Fruit fly (Drosophila melanogaster) whole organism, prepupa: ENCODE measurements around the gene RpS10a.

ENCODE experiments used
- CG10631 ChIP-seq: fragments of 200-800 bp; sonication (Bioruptor generic); optimal IDR thresholded peaks from 2 replicates; lab custom pipeline; 2016; ENCODE audit warnings: missing biosample characterization, missing genetic modification characterization
- CG10669 ChIP-seq: fragments of 200-800 bp; sonication (Bioruptor generic); optimal IDR thresholded peaks from 3 replicates; lab custom pipeline; 2018; ENCODE audit warnings: missing biosample characterization, mild to moderate bottlenecking, missing genetic modification characterization, moderate library complexity
- CG1621 ChIP-seq: fragments of 200-800 bp; sonication (Bioruptor generic); optimal IDR thresholded peaks from 3 replicates; lab custom pipeline; 2018; ENCODE audit warnings: missing biosample characterization, mild to moderate bottlenecking, missing genetic modification characterization
- CG16779 ChIP-seq: fragments of 200-800 bp; sonication (Bioruptor generic); optimal IDR thresholded peaks from 3 replicates; lab custom pipeline; 2017; ENCODE audit warnings: missing biosample characterization, mild to moderate bottlenecking, missing genetic modification characterization
- CG31627 ChIP-seq: fragments of 200-800 bp; sonication (Bioruptor generic); optimal IDR thresholded peaks from 3 replicates; lab custom pipeline; 2016; ENCODE audit warnings: missing biosample characterization, missing genetic modification characterization
- CG32006 ChIP-seq: fragments of 200-800 bp; sonication (Bioruptor generic); optimal IDR thresholded peaks from 3 replicates; lab custom pipeline; 2017; ENCODE audit warnings: missing biosample characterization, mild to moderate bottlenecking, missing genetic modification characterization
- CG34406 ChIP-seq: fragments of 200-800 bp; sonication (Bioruptor generic); optimal IDR thresholded peaks from 3 replicates; lab custom pipeline; 2016; ENCODE audit warnings: missing biosample characterization, missing genetic modification characterization
- CG3919 ChIP-seq: fragments of 200-800 bp; sonication (Bioruptor generic); optimal IDR thresholded peaks from 3 replicates; lab custom pipeline; 2016; ENCODE audit warnings: missing biosample characterization, missing genetic modification characterization
- CG6163 ChIP-seq: fragments of 200-800 bp; sonication (Bioruptor generic); IDR thresholded peaks from 3 replicates; pipeline ENCODE4 v1.3.6; 2022; ENCODE audit warnings: missing biosample characterization, missing genetic modification characterization
- CG6276 ChIP-seq: fragments of 200-800 bp; sonication (Bioruptor generic); optimal IDR thresholded peaks from 2 replicates; lab custom pipeline; 2017; ENCODE audit warnings: missing biosample characterization, mild to moderate bottlenecking, missing genetic modification characterization
- CG6792 ChIP-seq: fragments of 200-800 bp; sonication (Bioruptor generic); optimal IDR thresholded peaks from 3 replicates; lab custom pipeline; 2016; ENCODE audit warnings: missing biosample characterization, missing genetic modification characterization
- CG6808 ChIP-seq: fragments of 200-800 bp; sonication (Bioruptor generic); optimal IDR thresholded peaks from 3 replicates; lab custom pipeline; 2017; ENCODE audit warnings: missing biosample characterization, missing genetic modification characterization, mild to moderate bottlenecking, moderate library complexity, missing genetic modification reagents
- CG8319 ChIP-seq: fragments of 200-800 bp; sonication (Bioruptor generic); optimal IDR thresholded peaks from 3 replicates; lab custom pipeline; 2016; ENCODE audit warnings: missing biosample characterization, missing genetic modification characterization
- CG8632 ChIP-seq: fragments of 200-800 bp; sonication (Bioruptor generic); optimal IDR thresholded peaks from 3 replicates; lab custom pipeline; 2016; ENCODE audit warnings: missing biosample characterization, missing genetic modification characterization
- Eip75B ChIP-seq: fragments of 200-800 bp; sonication (Bioruptor generic); optimal IDR thresholded peaks from 3 replicates; lab custom pipeline; 2016; ENCODE audit warnings: missing biosample characterization, missing genetic modification characterization
- Eip78C ChIP-seq: fragments of 200-800 bp; sonication (Bioruptor generic); peaks from one replicate; lab custom pipeline; 2016; ENCODE audit warnings: missing biosample characterization, missing genetic modification characterization
- Eip93F ChIP-seq: fragments of 200-800 bp; sonication (Bioruptor generic); optimal IDR thresholded peaks from 2 replicates; lab custom pipeline; 2016; ENCODE audit warnings: missing biosample characterization, mild to moderate bottlenecking, missing genetic modification characterization
- Ets21C ChIP-seq: fragments of 200-800 bp; sonication (Bioruptor generic); optimal IDR thresholded peaks from 3 replicates; lab custom pipeline; 2016; ENCODE audit warnings: missing biosample characterization, missing genetic modification characterization
- Ets96B ChIP-seq: fragments of 200-800 bp; optimal IDR thresholded peaks from 2 replicates; lab custom pipeline; 2019; ENCODE audit warnings: missing biosample characterization, mild to moderate bottlenecking, missing genetic modification characterization, moderate library complexity
- Hr38 ChIP-seq: sonication (Bioruptor generic); optimal IDR thresholded peaks from 2 replicates; lab custom pipeline; 2016; ENCODE audit warnings: missing biosample characterization, missing genetic modification characterization
- Lpt ChIP-seq: fragments of 200-800 bp; sonication (Bioruptor generic); optimal IDR thresholded peaks from 3 replicates; lab custom pipeline; 2016; ENCODE audit warnings: missing biosample characterization, missing genetic modification characterization
- Met ChIP-seq: fragments of 200-800 bp; sonication (Bioruptor generic); optimal IDR thresholded peaks from 3 replicates; lab custom pipeline; 2016; ENCODE audit warnings: missing biosample characterization, missing genetic modification characterization
- OdsH ChIP-seq: fragments of 200-800 bp; sonication (Bioruptor generic); optimal IDR thresholded peaks from 3 replicates; lab custom pipeline; 2016; ENCODE audit warnings: missing biosample characterization, missing genetic modification characterization
- Smox ChIP-seq: fragments of 200-800 bp; sonication (Bioruptor generic); optimal IDR thresholded peaks from 3 replicates; lab custom pipeline; 2016; ENCODE audit warnings: missing biosample characterization, missing genetic modification characterization
- Sox14 ChIP-seq: fragments of 200-800 bp; sonication (Bioruptor generic); optimal IDR thresholded peaks from 3 replicates; lab custom pipeline; 2016; ENCODE audit warnings: missing biosample characterization, missing genetic modification characterization
- Sox15 ChIP-seq: fragments of 200-800 bp; sonication (Bioruptor generic); optimal IDR thresholded peaks from 3 replicates; lab custom pipeline; 2016; ENCODE audit warnings: missing biosample characterization, missing genetic modification characterization
- achi ChIP-seq: fragments of 200-800 bp; sonication (Bioruptor generic); optimal IDR thresholded peaks from 3 replicates; lab custom pipeline; 2016; ENCODE audit warnings: missing biosample characterization, missing genetic modification characterization
- acj6 ChIP-seq: fragments of 200-800 bp; sonication (Bioruptor generic); optimal IDR thresholded peaks from 3 replicates; lab custom pipeline; 2016; ENCODE audit warnings: missing biosample characterization, missing genetic modification characterization
- cyc ChIP-seq: fragments of 200-800 bp; sonication (Bioruptor generic); optimal IDR thresholded peaks from 3 replicates; lab custom pipeline; 2016; ENCODE audit warnings: missing biosample characterization, missing genetic modification characterization
- dac ChIP-seq: fragments of 200-800 bp; sonication (Bioruptor generic); optimal IDR thresholded peaks from 2 replicates; lab custom pipeline; 2017; ENCODE audit warnings: missing biosample characterization, mild to moderate bottlenecking, missing genetic modification characterization
- dsx ChIP-seq: fragments of 200-800 bp; optimal IDR thresholded peaks from 3 replicates; lab custom pipeline; 2019; ENCODE audit warnings: missing biosample characterization, mild to moderate bottlenecking, missing genetic modification characterization, moderate library complexity; ENCODE audit not compliant: poor library complexity, severe bottlenecking
- esn ChIP-seq: fragments of 200-800 bp; sonication (Bioruptor generic); optimal IDR thresholded peaks from 2 replicates; lab custom pipeline; 2016; ENCODE audit warnings: missing biosample characterization, mild to moderate bottlenecking, missing genetic modification characterization, moderate library complexity
- fd59A ChIP-seq: fragments of 200-800 bp; sonication (Bioruptor generic); optimal IDR thresholded peaks from 2 replicates; lab custom pipeline; 2017; ENCODE audit warnings: missing biosample characterization, mild to moderate bottlenecking, missing genetic modification characterization, missing genetic modification reagents
- fkh ChIP-seq: fragments of 200-800 bp; sonication (Bioruptor generic); optimal IDR thresholded peaks from 3 replicates; lab custom pipeline; 2017; ENCODE audit warnings: missing biosample characterization, mild to moderate bottlenecking, missing genetic modification characterization, moderate library complexity
- net ChIP-seq: fragments of 200-800 bp; sonication (Bioruptor generic); optimal IDR thresholded peaks from 3 replicates; lab custom pipeline; 2016; ENCODE audit warnings: missing biosample characterization, missing genetic modification characterization
- pdm3 ChIP-seq: fragments of 200-800 bp; sonication (Bioruptor generic); optimal IDR thresholded peaks from 3 replicates; lab custom pipeline; 2016; ENCODE audit warnings: missing biosample characterization, missing genetic modification characterization
- spab ChIP-seq: fragments of 200-800 bp; sonication (Bioruptor generic); optimal IDR thresholded peaks from 2 replicates; lab custom pipeline; 2017; ENCODE audit warnings: missing biosample characterization, mild to moderate bottlenecking, missing genetic modification characterization, missing genetic modification reagents
- svp ChIP-seq: fragments of 200-800 bp; sonication (Bioruptor generic); peaks from one replicate; lab custom pipeline; 2016; ENCODE audit warnings: missing biosample characterization, missing genetic modification characterization
- topi ChIP-seq: fragments of 200-800 bp; sonication (Bioruptor generic); optimal IDR thresholded peaks from 3 replicates; lab custom pipeline; 2016; ENCODE audit warnings: missing biosample characterization, missing genetic modification characterization
- vri ChIP-seq: fragments of 200-800 bp; sonication (Bioruptor generic); optimal IDR thresholded peaks from 3 replicates; lab custom pipeline; 2016; ENCODE audit warnings: missing biosample characterization, mild to moderate bottlenecking, missing genetic modification characterization

The RpS10a gene

dm6 chr3R:27616493-27616892, 36.1 kb upstream of the RpS10a start:
- TF ChIP-seq spab (GFP tag; lab: Kevin White, UChicago) (no peak), Sox14 (no peak)

DNA sequence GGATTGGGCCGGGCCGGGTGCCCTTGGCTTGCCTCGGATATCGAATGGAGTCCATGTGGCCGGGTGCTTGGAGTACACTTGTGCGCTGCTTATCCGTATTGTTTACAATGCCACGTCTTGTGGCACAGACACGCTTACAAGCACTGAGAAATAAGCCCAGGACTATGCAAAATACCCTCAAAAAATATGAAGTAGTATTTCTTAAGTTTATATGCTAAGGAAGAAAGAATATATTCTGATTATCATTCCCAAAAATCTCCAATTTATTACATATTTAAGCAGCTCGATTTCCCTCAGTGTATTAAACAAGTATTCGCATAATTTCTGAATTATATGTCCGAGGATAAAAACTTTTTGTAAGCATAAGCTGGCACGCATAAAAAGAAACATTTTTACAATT, 30.7 kb upstream of the RpS10a start:
- TF ChIP-seq svp (GFP tag; lab: Kevin White, UChicago) = peak; percentile 39
- no peak for TF ChIP-seq CG1621 (tag; lab: Kevin White, UChicago)
- TF ChIP-seq Lpt (GFP tag; lab: Kevin White, UChicago) = no peak
- TF ChIP-seq CG16779 (tag; lab: Kevin White, UChicago) = no peak
- peak; percentile 10 for TF ChIP-seq Eip75B (GFP tag; lab: Kevin White, UChicago)
- 0 out of 3 replicates have a peak, but pooled peaks have one; percentile 24 for TF ChIP-seq CG6163
- TF ChIP-seq OdsH = peak; percentile 25
- TF ChIP-seq Eip93F = no peak
- no peak for TF ChIP-seq Hr38 (GFP tag; lab: Kevin White, UChicago)
- no peak for TF ChIP-seq CG32006 (GFP tag; lab: Kevin White, UChicago)
- TF ChIP-seq CG10669 (GFP tag; lab: Kevin White, UChicago) = no peak
- no peak for TF ChIP-seq fkh
- TF ChIP-seq net (GFP tag; lab: Kevin White, UChicago) = no peak
- no peak for TF ChIP-seq dsx (GFP tag; lab: Kevin White, UChicago)
- TF ChIP-seq Met = peak; percentile 7
- no peak for TF ChIP-seq achi (GFP tag; lab: Kevin White, UChicago)
- no peak for TF ChIP-seq Ets96B (tag; lab: Kevin White, UChicago)
- peak; percentile 4 for TF ChIP-seq Smox
- no peak for TF ChIP-seq CG31627 (GFP tag; lab: Kevin White, UChicago)
- TF ChIP-seq Sox15 = no peak
- peak; percentile 17 for TF ChIP-seq pdm3 (GFP tag; lab: Kevin White, UChicago)
- no peak for TF ChIP-seq topi (GFP tag; lab: Kevin White, UChicago)
- TF ChIP-seq Eip78C = peak; percentile 53
- peak; percentile 3 for TF ChIP-seq fd59A (GFP tag; lab: Kevin White, UChicago)
- no peak for TF ChIP-seq Sox14
- TF ChIP-seq CG10631 (GFP tag; lab: Kevin White, UChicago) = no peak
- TF ChIP-seq cyc = peak; percentile 19
- TF ChIP-seq CG6808 (GFP tag; lab: Kevin White, UChicago) = no peak
- TF ChIP-seq spab (GFP tag; lab: Kevin White, UChicago) = peak; percentile 10

DNA sequence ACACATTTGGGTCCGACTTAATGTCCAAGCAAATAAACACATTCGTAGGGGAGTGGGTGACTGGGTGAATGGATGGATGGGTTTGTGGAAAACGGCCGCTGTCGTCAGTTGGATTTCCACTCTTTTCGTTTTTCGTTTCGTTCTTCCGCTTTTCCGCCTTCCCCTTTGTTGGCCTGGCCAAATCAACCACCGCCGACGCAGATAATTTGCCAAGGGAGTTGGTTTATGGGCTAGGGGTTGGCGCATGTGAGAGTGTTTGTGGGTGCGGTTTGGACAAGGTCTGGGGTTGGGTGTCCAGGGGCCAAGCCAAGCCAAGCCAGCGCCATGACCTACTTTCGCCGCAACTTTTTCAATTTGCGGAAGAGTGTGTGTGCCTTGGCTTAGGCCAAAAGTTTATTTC, 29.6 kb upstream of the RpS10a start:
- TF ChIP-seq CG3919 (GFP tag; lab: Kevin White, UChicago) = no peak
- TF ChIP-seq fkh = no peak
- no peak for TF ChIP-seq dsx (GFP tag; lab: Kevin White, UChicago)
- no peak for TF ChIP-seq dac (GFP tag; lab: Kevin White, UChicago)
- TF ChIP-seq cyc = no peak
- no peak for TF ChIP-seq esn (GFP tag; lab: Kevin White, UChicago)
- no peak for TF ChIP-seq vri
- TF ChIP-seq CG1621 (tag; lab: Kevin White, UChicago) = no peak
- TF ChIP-seq Eip93F = no peak
- TF ChIP-seq Lpt (GFP tag; lab: Kevin White, UChicago) = no peak
- no peak for TF ChIP-seq CG6808 (GFP tag; lab: Kevin White, UChicago)

DNA sequence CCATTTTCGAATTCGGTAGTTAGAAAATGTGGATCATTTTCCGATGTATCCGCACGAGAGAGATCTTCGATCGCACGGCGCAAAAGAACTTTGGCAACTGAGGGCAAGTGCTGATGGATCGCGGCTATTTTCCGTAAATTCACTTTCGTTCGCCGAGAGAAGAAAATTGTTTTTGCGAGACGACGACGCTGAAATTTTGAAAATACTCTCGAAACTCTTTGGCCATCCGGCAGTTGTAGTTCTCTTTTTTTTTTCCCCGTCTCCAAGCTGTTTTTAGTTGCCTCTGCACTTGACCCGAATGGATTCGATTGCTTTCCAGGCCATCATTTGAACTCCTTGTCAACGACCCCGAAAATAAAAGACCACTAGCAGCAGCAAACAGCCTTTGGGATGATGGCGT, 26.6 kb upstream of the RpS10a start, which contains the start of gene CG5612:
Gene CG5612, minus strand, starts transcription at position 101 of the 400 bp plus-strand sequence.
- no peak for TF ChIP-seq achi (GFP tag; lab: Kevin White, UChicago)
- TF ChIP-seq cyc = no peak
- TF ChIP-seq CG1621 (tag; lab: Kevin White, UChicago) = no peak
- TF ChIP-seq esn (GFP tag; lab: Kevin White, UChicago) = no peak
- no peak for TF ChIP-seq CG31627 (GFP tag; lab: Kevin White, UChicago)
- no peak for TF ChIP-seq Ets21C (GFP tag; lab: Kevin White, UChicago)
- no peak for TF ChIP-seq CG6792
- TF ChIP-seq CG34406 = no peak
- TF ChIP-seq CG8319 (GFP tag; lab: Kevin White, UChicago) = no peak
- TF ChIP-seq pdm3 (GFP tag; lab: Kevin White, UChicago) = no peak
- TF ChIP-seq CG32006 (GFP tag; lab: Kevin White, UChicago) = no peak
- TF ChIP-seq CG8632 (GFP tag; lab: Kevin White, UChicago) = no peak
- TF ChIP-seq OdsH = no peak
- TF ChIP-seq acj6 (GFP tag; lab: Kevin White, UChicago) = no peak
- no peak for TF ChIP-seq fkh
- TF ChIP-seq Hr38 (GFP tag; lab: Kevin White, UChicago) = no peak
- no peak for TF ChIP-seq CG6276 (GFP tag; lab: Kevin White, UChicago)
- no peak for TF ChIP-seq fd59A (GFP tag; lab: Kevin White, UChicago)
- TF ChIP-seq CG6163 = no peak
- TF ChIP-seq Ets96B (tag; lab: Kevin White, UChicago) = no peak
- TF ChIP-seq, all 60 proteins: peak for 0
